Worm (Caenorhabditis elegans) whole organism, L4 larva: ENCODE results near the gene srt-6.

Experiments
- F10B5.3 ChIP-seq: sonication (generic microtip); optimal IDR thresholded peaks from 2 replicates; lab custom pipeline; 2016; ENCODE audit warnings: mild to moderate bottlenecking, missing genetic modification characterization, missing compliant biosample characterization
- F37D6.2 ChIP-seq: sonication (generic microtip); optimal IDR thresholded peaks from 2 replicates; lab custom pipeline; 2016; ENCODE audit warnings: mild to moderate bottlenecking, missing genetic modification characterization, missing compliant biosample characterization
- F49E8.2 ChIP-seq: sonication (generic microtip); optimal IDR thresholded peaks from 2 replicates; lab custom pipeline; 2016; ENCODE audit warnings: missing compliant biosample characterization, mild to moderate bottlenecking, missing genetic modification characterization, borderline replicate concordance
- aha-1 ChIP-seq: fragments of 150-350 bp; peaks from one replicate; lab custom pipeline; 2014; ENCODE audit warnings: missing biosample characterization, missing genetic modification characterization
- arid-1 ChIP-seq: fragments of 200-800 bp; sonication (Bioruptor generic); conservative IDR thresholded peaks from 2 replicates; pipeline ENCODE4 v1.3.6; 2022; ENCODE audit warnings: missing genetic modification reagents, missing genetic modification characterization, missing compliant biosample characterization
- attf-4 ChIP-seq: sonication (generic microtip); optimal IDR thresholded peaks from 3 replicates; lab custom pipeline; 2017; ENCODE audit warnings: missing biosample characterization, missing genetic modification characterization
- ceh-28 ChIP-seq: fragments of 150-350 bp; optimal IDR thresholded peaks from 2 replicates; lab custom pipeline; 2014; ENCODE audit warnings: missing biosample characterization, missing genetic modification reagents, missing genetic modification characterization
- ceh-44 ChIP-seq: fragments of 200-800 bp; sonication (Bioruptor generic); IDR thresholded peaks from 2 replicates; pipeline ENCODE4 v1.3.6; 2022; ENCODE audit warnings: missing genetic modification reagents, missing genetic modification characterization, missing compliant biosample characterization
- ceh-82 ChIP-seq: sonication (generic microtip); optimal IDR thresholded peaks from 2 replicates; lab custom pipeline; 2017; ENCODE audit warnings: missing biosample characterization, missing genetic modification characterization
- ctbp-1 ChIP-seq: fragments of 200-800 bp; sonication (Bioruptor generic); IDR thresholded peaks from 2 replicates; pipeline ENCODE4 v1.3.6; 2022; ENCODE audit warnings: missing genetic modification reagents, missing genetic modification characterization, missing compliant biosample characterization
- daf-12 ChIP-seq: fragments of 150-350 bp; optimal IDR thresholded peaks from 2 replicates; lab custom pipeline; 2014; ENCODE audit warnings: missing biosample characterization, missing genetic modification reagents, missing genetic modification characterization
- dmd-6 ChIP-seq: fragments of 200-800 bp; sonication (Bioruptor generic); IDR thresholded peaks from 2 replicates; pipeline ENCODE4 v1.3.6; 2022; ENCODE audit warnings: missing genetic modification reagents, missing genetic modification characterization, missing compliant biosample characterization
- dve-1 ChIP-seq: sonication (generic microtip); optimal IDR thresholded peaks from 2 replicates; lab custom pipeline; 2017; ENCODE audit warnings: antibody characterized with exemption, mild to moderate bottlenecking, missing genetic modification characterization, missing compliant biosample characterization; ENCODE audit not compliant: insufficient read depth
- egl-27 ChIP-seq: sonication (generic microtip); optimal IDR thresholded peaks from 3 replicates; lab custom pipeline; 2017; ENCODE audit warnings: missing biosample characterization, missing genetic modification reagents, missing genetic modification characterization
- hif-1 ChIP-seq, 2 experiments: sonication (generic microtip); optimal IDR thresholded peaks; 2 replicates each; lab custom pipeline; 2016 to 2017; ENCODE audit warnings: missing compliant biosample characterization in 2 of 2, missing genetic modification characterization in 2 of 2, missing genetic modification reagents in 2 of 2, missing genotype in 2 of 2, mild to moderate bottlenecking in 1 of 2
- hlh-30 ChIP-seq: sonication (generic microtip); optimal IDR thresholded peaks from 2 replicates; lab custom pipeline; 2017; ENCODE audit warnings: antibody characterized with exemption, mild to moderate bottlenecking, missing genetic modification characterization, missing compliant biosample characterization; ENCODE audit not compliant: insufficient read depth
- hmg-1.1 ChIP-seq: fragments of 200-800 bp; sonication (Bioruptor generic); IDR thresholded peaks from 2 replicates; pipeline ENCODE4 v1.3.6; 2022; ENCODE audit warnings: missing genetic modification reagents, missing genetic modification characterization, missing compliant biosample characterization
- lin-13 ChIP-seq: fragments of 150-350 bp; optimal IDR thresholded peaks from 2 replicates; lab custom pipeline; 2014; ENCODE audit warnings: missing biosample characterization, missing genetic modification reagents, missing genetic modification characterization
- lin-15B ChIP-seq: fragments of 150-350 bp; sonication (generic microtip); optimal IDR thresholded peaks from 3 replicates; lab custom pipeline; 2014; ENCODE audit warnings: missing biosample characterization, missing genetic modification characterization
- lin-29 ChIP-seq: fragments of 200-800 bp; sonication (Bioruptor generic); IDR thresholded peaks from 2 replicates; pipeline ENCODE4 v1.3.6; 2022; ENCODE audit warnings: missing genetic modification reagents, missing genetic modification characterization, missing compliant biosample characterization
- lir-3 ChIP-seq: sonication (generic microtip); optimal IDR thresholded peaks from 2 replicates; lab custom pipeline; 2016; ENCODE audit warnings: mild to moderate bottlenecking, missing genetic modification characterization, missing compliant biosample characterization
- madf-5 ChIP-seq, 2 experiments: fragments of 200-800 bp; sonication (Bioruptor generic); IDR thresholded peaks; 2 replicates each; pipeline ENCODE4 v1.3.6; 2022; ENCODE audit warnings: missing compliant biosample characterization in 2 of 2, missing genetic modification characterization in 2 of 2
- mdt-29 ChIP-seq: fragments of 200-800 bp; sonication (Bioruptor generic); IDR thresholded peaks from 2 replicates; pipeline ENCODE4 v1.3.6; 2022; ENCODE audit warnings: missing genetic modification reagents, missing genetic modification characterization, missing compliant biosample characterization
- mes-2 ChIP-seq: sonication (generic microtip); optimal IDR thresholded peaks from 2 replicates; lab custom pipeline; 2016; ENCODE audit warnings: missing genotype, mild to moderate bottlenecking, missing genetic modification characterization, missing compliant biosample characterization; ENCODE audit not compliant: poor library complexity, severe bottlenecking
- nhr-237 ChIP-seq: sonication (generic microtip); optimal IDR thresholded peaks from 2 replicates; lab custom pipeline; 2017; ENCODE audit warnings: missing biosample characterization, missing genetic modification characterization
- nhr-28 ChIP-seq: fragments of 150-350 bp; optimal IDR thresholded peaks from 2 replicates; lab custom pipeline; 2014; ENCODE audit warnings: missing biosample characterization, missing genetic modification characterization
- nhr-42 ChIP-seq: fragments of 200-800 bp; sonication (Bioruptor generic); IDR thresholded peaks from 2 replicates; pipeline ENCODE4 v1.3.6; 2022; ENCODE audit warnings: missing genetic modification characterization, missing compliant biosample characterization
- nhr-77 ChIP-seq: fragments of 150-350 bp; optimal IDR thresholded peaks from 2 replicates; lab custom pipeline; 2014; ENCODE audit warnings: missing biosample characterization, missing genetic modification characterization
- php-3 ChIP-seq: fragments of 200-800 bp; sonication (Bioruptor generic); IDR thresholded peaks from 2 replicates; pipeline ENCODE4 v1.3.6; 2022; ENCODE audit warnings: missing genetic modification reagents, missing genetic modification characterization, missing compliant biosample characterization
- pqm-1 ChIP-seq: sonication (generic microtip); optimal IDR thresholded peaks from 2 replicates; lab custom pipeline; 2017; ENCODE audit warnings: missing biosample characterization, missing genetic modification characterization
- snpc-4 ChIP-seq: fragments of 150-350 bp; optimal IDR thresholded peaks from 2 replicates; lab custom pipeline; 2014; ENCODE audit warnings: missing biosample characterization, missing genetic modification characterization
- spr-3 ChIP-seq: fragments of 200-800 bp; sonication (Bioruptor generic); optimal IDR thresholded peaks from 2 replicates; lab custom pipeline; 2018; ENCODE audit warnings: mild to moderate bottlenecking, missing genetic modification characterization, missing compliant biosample characterization
- unc-62 ChIP-seq, 3 experiments: fragments of 150-350 bp in 1 of 3; sonication (generic microtip); optimal IDR thresholded peaks in 2 of 3; peaks in 1 of 3; 1 replicate in 1 of 3; 2 replicates in 2 of 3; lab custom pipeline; 2014 to 2017; ENCODE audit warnings: missing biosample characterization in 3 of 3, missing genetic modification characterization in 3 of 3, missing genetic modification reagents in 3 of 3, missing genotype in 1 of 3
- vab-7 ChIP-seq: fragments of 200-800 bp; sonication (Bioruptor generic); IDR thresholded peaks from 2 replicates; pipeline ENCODE4 v1.3.6; 2022; ENCODE audit warnings: missing genetic modification reagents, missing genetic modification characterization, missing compliant biosample characterization
- zag-1 ChIP-seq: fragments of 150-350 bp; optimal IDR thresholded peaks from 2 replicates; lab custom pipeline; 2014; ENCODE audit warnings: missing biosample characterization, missing genetic modification characterization
- zip-11 ChIP-seq: fragments of 200-800 bp; sonication (Bioruptor generic); IDR thresholded peaks from 2 replicates; pipeline ENCODE4 v1.3.6; 2022; ENCODE audit warnings: missing genetic modification characterization, missing compliant biosample characterization
- zip-2 ChIP-seq: fragments of 150-350 bp; optimal IDR thresholded peaks from 2 replicates; lab custom pipeline; 2014; ENCODE audit warnings: missing biosample characterization, missing genetic modification characterization
- ztf-11 ChIP-seq: fragments of 150-350 bp; optimal IDR thresholded peaks from 2 replicates; lab custom pipeline; 2014; ENCODE audit warnings: missing biosample characterization, missing genetic modification characterization

The srt-6 gene

DNA sequence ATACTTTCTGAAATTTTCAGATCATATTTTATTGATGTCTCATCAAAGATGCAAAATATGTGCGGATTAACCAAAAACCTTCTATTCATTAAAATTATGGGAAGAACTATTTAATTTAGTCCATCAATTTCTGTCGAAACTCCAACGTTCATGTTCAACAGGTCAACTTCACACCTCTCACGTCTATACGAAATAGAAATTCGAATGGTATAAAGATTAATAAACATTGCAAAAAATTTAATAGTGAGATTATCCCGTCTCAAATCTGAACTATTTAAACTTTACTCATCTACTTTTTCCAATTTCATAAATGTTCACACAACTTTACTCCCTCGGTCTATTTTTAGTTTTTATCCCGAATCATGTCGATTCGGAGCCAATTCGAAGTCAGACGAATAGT is 985 bp upstream of the srt-6 start, which contains the start of gene R13D7.2:
R13D7.2 (plus strand) TSS at position 301 of the 400 bp plus-strand sequence.
- TF ChIP-seq ztf-11 (tag; lab: Kevin White, UChicago) (no peak), dmd-6 (GFP tag; lab: Robert Waterston, UW) (no peak), ceh-82 (tag; lab: Kevin White, UChicago) (no peak), lin-13 (GFP tag; lab: Kevin White, UChicago) (no peak), hlh-30 (tag; lab: Kevin White, UChicago) (no peak), mdt-29 (GFP tag; lab: Robert Waterston, UW) (no peak), nhr-28 (tag; lab: Kevin White, UChicago) (no peak)

DNA sequence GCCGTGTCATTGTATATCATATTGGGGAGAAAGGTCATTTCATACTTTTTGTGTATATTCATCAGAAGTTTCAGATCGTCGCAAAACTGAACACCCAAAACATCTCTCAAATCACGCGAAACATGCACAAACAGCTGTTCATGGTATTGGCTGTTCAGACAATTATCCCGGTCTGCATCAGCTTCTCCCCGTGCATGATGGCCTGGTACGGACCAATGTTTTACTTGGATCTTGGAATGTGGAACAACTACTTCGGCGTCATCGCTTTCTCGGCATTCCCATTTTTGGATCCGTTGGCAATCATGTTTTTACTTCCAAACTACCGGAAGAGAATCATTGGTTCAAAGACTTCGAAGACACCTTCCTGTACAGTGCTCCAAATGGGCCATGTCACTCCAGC is 5.1 kb downstream of the srt-6 start:
- no peak for TF ChIP-seq vab-7
- peak in 1 of 2 experiments; percentile 92 for TF ChIP-seq unc-62 (GFP tag; optimal IDR thresholded peaks at IDR 0.05 in 1 of 2; lab: Kevin White, UChicago)
- no peak for TF ChIP-seq unc-62 (tag; optimal IDR thresholded peaks at IDR 0.05; lab: Kevin White, UChicago)

- TF ChIP-seq F37D6.2 (tag; lab: Kevin White, UChicago), result no peak
- TF ChIP-seq php-3 (GFP tag; lab: Robert Waterston, UW), result no peak
- TF ChIP-seq aha-1 (tag; lab: Kevin White, UChicago), result peak; percentile 32
- no peak for TF ChIP-seq lin-15B (tag; lab: Kevin White, UChicago)
Observed at ce11 chrV:7402355-7402754, 6.3 kb downstream of the srt-6 start, which contains the start of gene srj-13. Gene srj-13, plus strand, starts transcription at chrV:7402655.

- TF ChIP-seq hif-1 (tag; optimal IDR thresholded peaks at IDR 0.05; lab: Kevin White, UChicago), result no peak
- TF ChIP-seq ceh-28 (tag; lab: Kevin White, UChicago), result no peak
- no peak for TF ChIP-seq ctbp-1 (GFP tag; lab: Robert Waterston, UW)
Observed at ce11 chrV:7400588-7400987, 8.0 kb downstream of the srt-6 start, which contains the start of gene srx-60. Gene srx-60, plus strand, starts transcription at chrV:7400888.

- TF ChIP-seq madf-5 (GFP tag; IDR thresholded peaks at IDR 0.05; lab: Robert Waterston, UW) (no peak), F49E8.2 (tag; lab: Kevin White, UChicago) (no peak), daf-12 (no peak), ceh-44 (GFP tag; lab: Robert Waterston, UW) (no peak), snpc-4 (no peak), zip-2 (tag; lab: Kevin White, UChicago) (no peak), lin-15B (tag; lab: Kevin White, UChicago) (no peak), zip-11 (GFP tag; lab: Robert Waterston, UW) (no peak), arid-1 (no peak), dve-1 (no peak), nhr-42 (GFP tag; lab: Robert Waterston, UW) (no peak), zag-1 (tag; lab: Kevin White, UChicago) (no peak), pqm-1 (no peak)
Observed at ce11 chrV:7400095-7400494, 8.5 kb downstream of the srt-6 start, which contains the start of gene cnc-9. Gene cnc-9, minus strand, starts transcription at chrV:7400195.

DNA sequence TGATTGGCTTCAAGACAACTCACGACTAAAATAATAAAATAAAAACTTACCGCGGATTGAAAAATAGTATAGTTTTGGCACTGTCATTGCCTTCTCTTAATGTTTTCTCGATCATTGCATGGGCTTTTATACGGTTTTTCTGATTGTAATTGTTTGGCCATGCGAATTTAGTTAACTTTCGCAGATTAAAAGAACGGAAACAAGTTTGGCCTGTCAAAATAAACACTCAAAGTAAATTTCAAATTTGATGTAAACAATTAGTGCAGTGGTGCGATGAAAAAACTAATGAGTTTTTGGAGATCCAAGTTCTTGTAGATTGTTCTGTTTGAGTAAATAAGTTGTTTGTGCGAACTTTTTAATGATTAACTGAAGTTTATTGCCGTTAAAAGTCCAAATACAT is 9.4 kb downstream of the srt-6 start, which contains the start of gene gst-41:
gst-41 (minus strand) TSS at position 101 of the 400 bp plus-strand sequence.
- TF ChIP-seq egl-27 (no peak), mes-2 (tag; lab: Kevin White, UChicago) (no peak), mdt-29 (GFP tag; lab: Robert Waterston, UW) (no peak), nhr-237 (no peak), attf-4 (tag; lab: Kevin White, UChicago) (no peak), hmg-1.1 (GFP tag; lab: Robert Waterston, UW) (no peak), nhr-77 (tag; lab: Kevin White, UChicago) (no peak), lin-29 (GFP tag; lab: Robert Waterston, UW) (no peak), F10B5.3 (tag; lab: Kevin White, UChicago) (no peak), lir-3 (tag; lab: Kevin White, UChicago) (no peak), zag-1 (tag; lab: Kevin White, UChicago) (no peak), lin-15B (tag; lab: Kevin White, UChicago) (no peak), spr-3 (no peak)
